Worm (Caenorhabditis elegans) whole organism, young adult: Measurements from ENCODE around the gene mrpl-21.

ENCODE experiments used
- F39B2.1 ChIP-seq: fragments of 200-800 bp; sonication (Bioruptor generic); IDR thresholded peaks from 2 replicates; pipeline ENCODE4 v1.3.6; 2022; ENCODE audit warnings: missing genetic modification reagents, missing genetic modification characterization, missing compliant biosample characterization
- T07F8.4 ChIP-seq: sonication (generic microtip); optimal IDR thresholded peaks from 2 replicates; lab custom pipeline; 2016; ENCODE audit warnings: mild to moderate bottlenecking, missing genetic modification characterization, moderate library complexity, missing compliant biosample characterization
- Y53G8AR.9 ChIP-seq: fragments of 200-800 bp; sonication (Bioruptor generic); conservative IDR thresholded peaks from 2 replicates; pipeline ENCODE4 v1.3.6; 2022; ENCODE audit warnings: missing genetic modification reagents, missing genetic modification characterization, missing compliant biosample characterization
- madf-6 ChIP-seq: fragments of 200-800 bp; sonication (Bioruptor generic); IDR thresholded peaks from 2 replicates; pipeline ENCODE4 v1.3.6; 2022; ENCODE audit warnings: missing genetic modification reagents, missing genetic modification characterization, missing compliant biosample characterization
- nhr-179 ChIP-seq: sonication (generic microtip); optimal IDR thresholded peaks from 2 replicates; lab custom pipeline; 2016; ENCODE audit warnings: mild to moderate bottlenecking, missing genetic modification characterization, missing compliant biosample characterization
- unc-62 ChIP-seq: fragments of 150-350 bp; optimal IDR thresholded peaks from 2 replicates; lab custom pipeline; 2014; ENCODE audit warnings: missing biosample characterization, missing genetic modification reagents, missing genetic modification characterization

DNA sequence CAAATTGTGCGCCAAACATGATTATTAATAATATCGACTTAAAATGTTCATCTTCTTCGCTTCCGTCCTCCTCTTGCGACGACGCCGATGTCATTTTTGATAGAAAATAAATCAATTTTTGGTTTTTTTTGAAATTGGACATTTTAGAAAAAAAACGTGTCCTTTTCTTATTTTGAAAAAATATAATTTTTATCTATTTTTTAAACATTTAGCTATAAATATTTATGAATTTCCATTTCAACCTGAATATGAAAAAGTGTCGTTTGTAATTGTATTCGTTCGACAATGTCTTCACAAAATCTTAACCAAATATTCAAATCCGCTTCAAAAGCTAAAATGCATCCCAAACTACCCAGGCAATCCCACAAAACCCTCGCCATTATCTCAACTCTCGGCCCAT is 44.0 kb upstream of the mrpl-21 start, which contains the start of gene R10E4.3:
- TF ChIP-seq T07F8.4 (tag; lab: Kevin White, UChicago) (no peak), madf-6 (GFP tag; lab: Robert Waterston, UW) (no peak), unc-62 (GFP tag; lab: Kevin White, UChicago) (no peak), nhr-179 (tag; lab: Kevin White, UChicago) (no peak), Y53G8AR.9 (GFP tag; lab: Robert Waterston, UW) (no peak), F39B2.1 (GFP tag; lab: Robert Waterston, UW) (no peak)
